Worm (Caenorhabditis elegans) whole organism, late embryonic: Measurements from ENCODE around the gene F42F12.11.

Source experiments
- K09A11.1 ChIP-seq: sonication (generic microtip); optimal IDR thresholded peaks from 2 replicates; lab custom pipeline; 2017; ENCODE audit warnings: antibody characterized with exemption, mild to moderate bottlenecking, missing genetic modification characterization, missing compliant biosample characterization; ENCODE audit not compliant: insufficient read depth
- Y22D7AL.16 ChIP-seq: sonication (generic microtip); optimal IDR thresholded peaks from 2 replicates; lab custom pipeline; 2016; ENCODE audit warnings: missing genetic modification characterization, missing compliant biosample characterization
- ama-1 ChIP-seq: fragments of 150-350 bp; optimal IDR thresholded peaks from 2 replicates; lab custom pipeline; 2014
- ceh-2 ChIP-seq: sonication (generic microtip); optimal IDR thresholded peaks from 2 replicates; lab custom pipeline; 2016; ENCODE audit warnings: missing genotype, missing genetic modification characterization, missing compliant biosample characterization
- ceh-24 ChIP-seq: sonication (generic microtip); optimal IDR thresholded peaks from 2 replicates; lab custom pipeline; 2016; ENCODE audit warnings: mild to moderate bottlenecking, missing genetic modification characterization, missing compliant biosample characterization
- ceh-30 ChIP-seq: fragments of 150-350 bp; optimal IDR thresholded peaks from 2 replicates; lab custom pipeline; 2014; ENCODE audit warnings: missing biosample characterization, missing genetic modification characterization
- ceh-34 ChIP-seq: sonication (generic microtip); optimal IDR thresholded peaks from 2 replicates; lab custom pipeline; 2016; ENCODE audit warnings: mild to moderate bottlenecking, missing genetic modification characterization, missing compliant biosample characterization
- ceh-48 ChIP-seq: sonication (generic microtip); optimal IDR thresholded peaks from 2 replicates; lab custom pipeline; 2016; ENCODE audit warnings: missing genetic modification characterization, inconsistent platforms, missing compliant biosample characterization
- ceh-6 ChIP-seq: fragments of 200-800 bp; sonication (Bioruptor generic); optimal IDR thresholded peaks from 2 replicates; lab custom pipeline; 2018; ENCODE audit warnings: mild to moderate bottlenecking, missing genetic modification characterization, missing compliant biosample characterization
- dmd-4 ChIP-seq: sonication (generic microtip); optimal IDR thresholded peaks from 2 replicates; lab custom pipeline; 2016; ENCODE audit warnings: borderline replicate concordance, missing genetic modification characterization, missing compliant biosample characterization
- dve-1 ChIP-seq: sonication (generic microtip); optimal IDR thresholded peaks from 2 replicates; lab custom pipeline; 2017; ENCODE audit warnings: antibody characterized with exemption, mild to moderate bottlenecking, missing genetic modification characterization, missing compliant biosample characterization
- elt-2 ChIP-seq: sonication (generic microtip); optimal IDR thresholded peaks from 2 replicates; lab custom pipeline; 2016; ENCODE audit warnings: missing genetic modification reagents, missing genetic modification characterization, missing compliant biosample characterization
- elt-4 ChIP-seq: sonication (generic microtip); optimal IDR thresholded peaks from 2 replicates; lab custom pipeline; 2016; ENCODE audit warnings: missing genetic modification characterization, missing compliant biosample characterization
- ets-4 ChIP-seq: sonication (generic microtip); optimal IDR thresholded peaks from 2 replicates; lab custom pipeline; 2016; ENCODE audit warnings: missing genetic modification characterization, missing compliant biosample characterization
- eyg-1 ChIP-seq: sonication (generic microtip); optimal IDR thresholded peaks from 2 replicates; lab custom pipeline; 2016; ENCODE audit warnings: missing genotype, missing genetic modification characterization, missing compliant biosample characterization
- fkh-10 ChIP-seq: fragments of 150-350 bp; optimal IDR thresholded peaks from 2 replicates; lab custom pipeline; 2014; ENCODE audit warnings: missing biosample characterization, missing genetic modification reagents, missing genetic modification characterization
- fkh-6 ChIP-seq: sonication (generic microtip); optimal IDR thresholded peaks from 2 replicates; lab custom pipeline; 2016; ENCODE audit warnings: missing genetic modification characterization, missing compliant biosample characterization
- gmeb-2 ChIP-seq: sonication (generic microtip); optimal IDR thresholded peaks from 2 replicates; lab custom pipeline; 2016; ENCODE audit warnings: missing genetic modification characterization, inconsistent platforms, missing compliant biosample characterization
- hlh-15 ChIP-seq: sonication (generic microtip); optimal IDR thresholded peaks from 2 replicates; lab custom pipeline; 2016; ENCODE audit warnings: missing genetic modification characterization, missing compliant biosample characterization
- hlh-30 ChIP-seq: sonication (generic microtip); optimal IDR thresholded peaks from 2 replicates; lab custom pipeline; 2017; ENCODE audit warnings: antibody characterized with exemption, missing genetic modification characterization, missing compliant biosample characterization; ENCODE audit not compliant: insufficient read depth
- hlh-6 ChIP-seq: sonication (generic microtip); optimal IDR thresholded peaks from 2 replicates; lab custom pipeline; 2016; ENCODE audit warnings: missing genotype, missing genetic modification characterization, missing compliant biosample characterization
- hlh-8 ChIP-seq: sonication (generic microtip); optimal IDR thresholded peaks from 2 replicates; lab custom pipeline; 2016; ENCODE audit warnings: missing genotype, missing genetic modification characterization, missing compliant biosample characterization
- lim-6 ChIP-seq: sonication (generic microtip); optimal IDR thresholded peaks from 2 replicates; lab custom pipeline; 2016; ENCODE audit warnings: missing genetic modification characterization, missing compliant biosample characterization
- madf-2 ChIP-seq: sonication (generic microtip); optimal IDR thresholded peaks from 2 replicates; lab custom pipeline; 2017; ENCODE audit warnings: missing genetic modification characterization, missing compliant biosample characterization
- mec-3 ChIP-seq: sonication (generic microtip); optimal IDR thresholded peaks from 2 replicates; lab custom pipeline; 2016; ENCODE audit warnings: borderline replicate concordance, missing genetic modification characterization, missing compliant biosample characterization
- nfya-1 ChIP-seq: sonication (generic microtip); optimal IDR thresholded peaks from 2 replicates; lab custom pipeline; 2017; ENCODE audit warnings: missing genetic modification characterization, mild to moderate bottlenecking, missing compliant biosample characterization, antibody characterized with exemption, moderate library complexity
- nhr-232 ChIP-seq: sonication (generic microtip); optimal IDR thresholded peaks from 2 replicates; lab custom pipeline; 2016; ENCODE audit warnings: missing genetic modification characterization, missing compliant biosample characterization
- pag-3 ChIP-seq: sonication (generic microtip); optimal IDR thresholded peaks from 2 replicates; lab custom pipeline; 2016; ENCODE audit warnings: missing compliant biosample characterization, missing genetic modification characterization, borderline replicate concordance
- pat-9 ChIP-seq: fragments of 200-800 bp; sonication (Bioruptor generic); optimal IDR thresholded peaks from 2 replicates; lab custom pipeline; 2018; ENCODE audit warnings: mild to moderate bottlenecking, missing genetic modification characterization, moderate library complexity, missing compliant biosample characterization
- pax-1 ChIP-seq: fragments of 150-350 bp; optimal IDR thresholded peaks from 2 replicates; lab custom pipeline; 2014; ENCODE audit warnings: missing biosample characterization, missing genetic modification characterization
- pha-2 ChIP-seq: sonication (generic microtip); optimal IDR thresholded peaks from 2 replicates; lab custom pipeline; 2017; ENCODE audit warnings: mild to moderate bottlenecking, missing genetic modification characterization, missing compliant biosample characterization
- pha-4 ChIP-seq: fragments of 150-350 bp; optimal IDR thresholded peaks from 2 replicates; lab custom pipeline; 2018; ENCODE audit warnings: missing biosample characterization, missing genetic modification reagents, missing genetic modification characterization
- rnt-1 ChIP-seq: sonication (generic microtip); optimal IDR thresholded peaks from 2 replicates; lab custom pipeline; 2016; ENCODE audit warnings: missing genetic modification characterization, missing compliant biosample characterization
- sdc-2 ChIP-seq: sonication (generic microtip); optimal IDR thresholded peaks from 2 replicates; lab custom pipeline; 2016; ENCODE audit warnings: missing genotype, missing genetic modification characterization, missing compliant biosample characterization
- syd-9 ChIP-seq: sonication (generic microtip); optimal IDR thresholded peaks from 2 replicates; lab custom pipeline; 2016; ENCODE audit warnings: mild to moderate bottlenecking, missing genetic modification characterization, moderate library complexity, missing compliant biosample characterization
- tbx-7 ChIP-seq: sonication (generic microtip); optimal IDR thresholded peaks from 2 replicates; lab custom pipeline; 2016; ENCODE audit warnings: missing genotype, missing genetic modification characterization, missing compliant biosample characterization
- unc-3 ChIP-seq, 2 experiments: fragments of 200-800 bp in 1 of 2; sonication (Bioruptor generic) in 1 of 2; sonication (generic microtip) in 1 of 2; conservative IDR thresholded peaks in 1 of 2; optimal IDR thresholded peaks in 1 of 2; 2 replicates each; pipeline versions ENCODE4 v1.3.6 to Lab custom; 2016 to 2022; ENCODE audit warnings: missing compliant biosample characterization in 2 of 2, missing genetic modification characterization in 2 of 2, missing genetic modification reagents in 1 of 2
- unc-55 ChIP-seq: sonication (generic microtip); optimal IDR thresholded peaks from 2 replicates; lab custom pipeline; 2017; ENCODE audit warnings: missing biosample characterization, missing genetic modification reagents, missing genetic modification characterization
- unc-86 ChIP-seq: sonication (generic microtip); optimal IDR thresholded peaks from 2 replicates; lab custom pipeline; 2016; ENCODE audit warnings: missing genetic modification characterization, missing compliant biosample characterization

The F42F12.11 gene

ce11 chrX:12356581-12356980, 9.8 kb downstream of the F42F12.11 start, which contains the start of gene nspc-12:
Gene nspc-12 (minus strand): TSS chrX:12356681.
- TF ChIP-seq ceh-2 (tag; lab: Kevin White, UChicago) (no peak), ets-4 (no peak), dmd-4 (tag; lab: Kevin White, UChicago) (no peak), Y22D7AL.16 (tag; lab: Kevin White, UChicago) (no peak), nhr-232 (no peak), ceh-30 (tag; lab: Kevin White, UChicago) (no peak), hlh-8 (tag; lab: Kevin White, UChicago) (no peak), tbx-7 (tag; lab: Kevin White, UChicago) (no peak), ceh-34 (no peak), gmeb-2 (tag; lab: Kevin White, UChicago) (no peak), elt-2 (no peak), elt-4 (tag; lab: Kevin White, UChicago) (no peak), pat-9 (tag; lab: Kevin White, UChicago) (no peak), madf-2 (no peak), ama-1 (lab: Kevin White, UChicago) (no peak), dve-1 (tag; lab: Kevin White, UChicago) (no peak)

ce11 chrX:12357127-12357526, 10.3 kb downstream of the F42F12.11 start, which contains the start of gene nspc-13:
Gene nspc-13 (plus strand): TSS chrX:12357427.
- TF ChIP-seq gmeb-2 (tag; lab: Kevin White, UChicago) (no peak), dve-1 (tag; lab: Kevin White, UChicago) (no peak), unc-3 (GFP tag; conservative IDR thresholded peaks at IDR 0.05; lab: Robert Waterston, UW) (no peak), unc-3 (tag; optimal IDR thresholded peaks at IDR 0.05; lab: Kevin White, UChicago) (no peak), pax-1 (no peak), pha-2 (tag; lab: Kevin White, UChicago) (no peak), ama-1 (lab: Kevin White, UChicago) (no peak), ceh-48 (tag; lab: Kevin White, UChicago) (no peak), hlh-6 (tag; lab: Kevin White, UChicago) (no peak), lim-6 (tag; lab: Kevin White, UChicago) (no peak), mec-3 (tag; lab: Kevin White, UChicago) (no peak), ceh-24 (tag; lab: Kevin White, UChicago) (no peak), sdc-2 (no peak), hlh-15 (tag; lab: Kevin White, UChicago) (no peak), madf-2 (no peak), syd-9 (tag; lab: Kevin White, UChicago) (no peak)

ce11 chrX:12358957-12359356, 12.1 kb downstream of the F42F12.11 start, which contains the start of gene nspc-14:
Gene nspc-14 (minus strand): TSS chrX:12359057.
- no peak for TF ChIP-seq dmd-4 (tag; lab: Kevin White, UChicago)
- no peak for TF ChIP-seq hlh-30 (tag; lab: Kevin White, UChicago)
- TF ChIP-seq fkh-6, result no peak
- no peak for TF ChIP-seq pha-4 (tag; lab: Kevin White, UChicago)
- TF ChIP-seq ceh-6 (GFP tag; lab: Kevin White, UChicago), result no peak
- TF ChIP-seq nfya-1 (tag; lab: Kevin White, UChicago), result no peak
- TF ChIP-seq pag-3 (tag; lab: Kevin White, UChicago), result no peak
- TF ChIP-seq elt-2, result no peak
- TF ChIP-seq ceh-24 (tag; lab: Kevin White, UChicago), result no peak
- TF ChIP-seq K09A11.1 (tag; lab: Kevin White, UChicago), result no peak
- TF ChIP-seq unc-55 (GFP tag; lab: Kevin White, UChicago), result no peak
- TF ChIP-seq elt-4 (tag; lab: Kevin White, UChicago), result no peak
- TF ChIP-seq eyg-1 (tag; lab: Kevin White, UChicago), result no peak
- TF ChIP-seq hlh-6 (tag; lab: Kevin White, UChicago), result no peak
- no peak for TF ChIP-seq unc-86 (tag; lab: Kevin White, UChicago)
- TF ChIP-seq rnt-1 (tag; lab: Kevin White, UChicago), result no peak
- TF ChIP-seq fkh-10, result no peak
